Worm (Caenorhabditis elegans) whole organism, mixed stage, embryonic: ENCODE results near the gene Y38C1AA.19.

Source experiments
- blmp-1 ChIP-seq: fragments of 150-350 bp; optimal IDR thresholded peaks from 2 replicates; lab custom pipeline; 2014; ENCODE audit warnings: missing biosample characterization, missing genetic modification characterization
- ceh-39 ChIP-seq: fragments of 150-350 bp; optimal IDR thresholded peaks from 2 replicates; lab custom pipeline; 2014; ENCODE audit warnings: missing biosample characterization, missing genetic modification characterization
- lsy-2 ChIP-seq: fragments of 150-350 bp; optimal IDR thresholded peaks from 2 replicates; lab custom pipeline; 2014; ENCODE audit warnings: missing biosample characterization, missing genetic modification characterization
- mls-2 ChIP-seq: sonication (generic microtip); optimal IDR thresholded peaks from 2 replicates; lab custom pipeline; 2016; ENCODE audit warnings: mild to moderate bottlenecking, missing genetic modification characterization, moderate library complexity, missing compliant biosample characterization
- nhr-2 ChIP-seq: fragments of 150-350 bp; optimal IDR thresholded peaks from 2 replicates; lab custom pipeline; 2014; ENCODE audit warnings: missing biosample characterization, missing genetic modification characterization
- nhr-237 ChIP-seq: fragments of 150-350 bp; optimal IDR thresholded peaks from 2 replicates; lab custom pipeline; 2014; ENCODE audit warnings: missing biosample characterization, missing genetic modification characterization
- pha-4 ChIP-seq: fragments of 150-350 bp; optimal IDR thresholded peaks from 2 replicates; lab custom pipeline; 2018; ENCODE audit warnings: missing biosample characterization, missing genetic modification reagents, missing genetic modification characterization
- sem-2 ChIP-seq: fragments of 200-800 bp; sonication (Bioruptor generic); optimal IDR thresholded peaks from 2 replicates; lab custom pipeline; 2018; ENCODE audit warnings: mild to moderate bottlenecking, missing genetic modification characterization, missing compliant biosample characterization
- unc-62 ChIP-seq: fragments of 150-350 bp; optimal IDR thresholded peaks from 2 replicates; lab custom pipeline; 2014; ENCODE audit warnings: missing biosample characterization, missing genetic modification reagents, missing genetic modification characterization

DNA sequence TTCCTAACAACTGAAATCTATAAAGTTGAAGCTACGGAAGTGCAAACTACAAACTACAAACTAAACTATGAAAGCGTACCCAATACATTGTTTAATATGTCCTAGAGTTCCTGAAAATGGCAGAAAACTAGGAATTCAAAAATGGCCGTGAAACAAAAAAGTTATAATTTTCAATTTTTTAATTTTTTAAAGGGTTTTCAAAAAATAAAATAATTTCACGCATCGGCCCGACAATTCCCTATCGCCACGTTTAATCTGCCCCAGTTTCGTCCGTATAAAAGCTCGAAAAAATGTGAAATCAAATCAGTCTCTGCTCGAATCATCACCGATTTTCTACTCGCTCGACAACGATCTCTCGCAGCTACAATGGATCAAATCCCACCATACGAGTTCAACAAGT lies 1.3 kb upstream of the Y38C1AA.19 start, which contains the start of gene Y38C1AA.7:
- TF ChIP-seq unc-62 (GFP tag; lab: Kevin White, UChicago) (no peak), blmp-1 (no peak), sem-2 (GFP tag; lab: Kevin White, UChicago) (no peak), nhr-2 (no peak), nhr-237 (no peak), mls-2 (no peak), ceh-39 (tag; lab: Kevin White, UChicago) (no peak), lsy-2 (tag; lab: Kevin White, UChicago) (no peak), pha-4 (tag; lab: Kevin White, UChicago) (no peak)
